Worm (Caenorhabditis elegans): Measurements from ENCODE around the gene str-3.

ce11 chrIV:11097795-11098194, 2.4 kb downstream of the str-3 start, which contains the start of gene M7.12:
- TF ChIP-seq flt-1 (GFP tag; IDR thresholded peaks at IDR 0.05) (no peak), tab-1 (GFP tag; IDR thresholded peaks at IDR 0.05) (no peak), klf-2 (GFP tag; conservative IDR thresholded peaks at IDR 0.05) (no peak), med-1 (GFP tag; optimal IDR thresholded peaks at IDR 0.05; ENCODE audit: insufficient read depth) (no peak), T22C8.4 (GFP tag; IDR thresholded peaks at IDR 0.05) (no peak), ztf-23 (GFP tag; IDR thresholded peaks at IDR 0.05) (no peak), cog-1 (tag; optimal IDR thresholded peaks at IDR 0.05) (no peak), ref-1 (GFP tag; conservative IDR thresholded peaks at IDR 0.05) (no peak), ztf-29 (GFP tag; IDR thresholded peaks at IDR 0.05) (no peak)
